Worm (Caenorhabditis elegans): ENCODE results near the gene ttr-32.
A peak's percentile ranks its signal among the peaks of the same experiment; 100 is the strongest.

Gene ttr-32

ce11 chrIII:7566098-7566497 lies at the start of gene ttr-32:
ttr-32 (plus strand) TSS chrIII:7566411.
- TF ChIP-seq T22C8.4 (GFP tag; IDR thresholded peaks at IDR 0.05) (no peak), flt-1 (GFP tag; IDR thresholded peaks at IDR 0.05) (no peak), cog-1 (tag; optimal IDR thresholded peaks at IDR 0.05) (no peak), ztf-23 (GFP tag; IDR thresholded peaks at IDR 0.05) (no peak), klf-2 (GFP tag; conservative IDR thresholded peaks at IDR 0.05) (no peak), med-1 (GFP tag; optimal IDR thresholded peaks at IDR 0.05; ENCODE audit: insufficient read depth) (no peak), ref-1 (GFP tag; conservative IDR thresholded peaks at IDR 0.05) (no peak), ztf-29 (GFP tag; IDR thresholded peaks at IDR 0.05) (no peak), tab-1 (GFP tag; IDR thresholded peaks at IDR 0.05) (no peak)

ce11 chrIII:7518424-7518823 lies 47.8 kb upstream of the ttr-32 start, which contains the start of gene clk-2:
clk-2 (minus strand) TSS chrIII:7518524.
- no peak for TF ChIP-seq klf-2 (GFP tag; conservative IDR thresholded peaks at IDR 0.05)
- TF ChIP-seq ztf-29 (GFP tag; IDR thresholded peaks at IDR 0.05): no peak
- no peak for TF ChIP-seq ztf-23 (GFP tag; IDR thresholded peaks at IDR 0.05)
- no peak for TF ChIP-seq cog-1 (tag; optimal IDR thresholded peaks at IDR 0.05)
- no peak for TF ChIP-seq med-1 (GFP tag; optimal IDR thresholded peaks at IDR 0.05; ENCODE audit: insufficient read depth)
- no peak for TF ChIP-seq ref-1 (GFP tag; conservative IDR thresholded peaks at IDR 0.05)
- no peak for TF ChIP-seq flt-1 (GFP tag; IDR thresholded peaks at IDR 0.05)
- TF ChIP-seq T22C8.4 (GFP tag; IDR thresholded peaks at IDR 0.05): no peak
- TF ChIP-seq tab-1 (GFP tag; IDR thresholded peaks at IDR 0.05): no peak

- TF ChIP-seq ztf-29 (GFP tag; IDR thresholded peaks at IDR 0.05) (peak; percentile 50; the same call in 1 of the 2 replicates), ref-1 (GFP tag; conservative IDR thresholded peaks at IDR 0.05) (peak; percentile 42; the same call in 1 of the 2 replicates), med-1 (GFP tag; optimal IDR thresholded peaks at IDR 0.05; ENCODE audit: insufficient read depth) (no peak), T22C8.4 (GFP tag; IDR thresholded peaks at IDR 0.05) (peak; percentile 24; the same call in 1 of the 2 replicates), flt-1 (GFP tag; IDR thresholded peaks at IDR 0.05) (peak; percentile 87), tab-1 (GFP tag; IDR thresholded peaks at IDR 0.05) (no peak), cog-1 (tag; optimal IDR thresholded peaks at IDR 0.05) (peak; percentile 80), klf-2 (GFP tag; conservative IDR thresholded peaks at IDR 0.05) (peak; percentile 65; the same call in 1 of the 2 replicates)
These were observed 45.5 kb upstream of the ttr-32 start, which contains the start of the genes cux-7 and C07H6.2 for ce11 chrIII:7520672-7521071. cux-7 (minus strand) TSS chrIII:7520845. C07H6.2 (plus strand) TSS chrIII:7521009.

ce11 chrIII:7521163-7521562 lies 45.0 kb upstream of the ttr-32 start, which contains the start of gene lig-4:
lig-4 (plus strand) TSS chrIII:7521463.
- TF ChIP-seq T22C8.4 (GFP tag; IDR thresholded peaks at IDR 0.05): no peak
- TF ChIP-seq flt-1 (GFP tag; IDR thresholded peaks at IDR 0.05): no peak

ce11 chrIII:7524830-7525344 lies 41.3 kb upstream of the ttr-32 start:
- TF ChIP-seq klf-2 (GFP tag; conservative IDR thresholded peaks at IDR 0.05): no peak
- TF ChIP-seq tab-1 (GFP tag; IDR thresholded peaks at IDR 0.05): no peak
- TF ChIP-seq T22C8.4 (GFP tag; IDR thresholded peaks at IDR 0.05): no peak
- no peak for TF ChIP-seq cog-1 (tag; optimal IDR thresholded peaks at IDR 0.05)
- TF ChIP-seq flt-1 (GFP tag; IDR thresholded peaks at IDR 0.05): no peak
- TF ChIP-seq ztf-29 (GFP tag; IDR thresholded peaks at IDR 0.05): no peak
- TF ChIP-seq med-1 (GFP tag; optimal IDR thresholded peaks at IDR 0.05; ENCODE audit: insufficient read depth): no peak
- no peak for TF ChIP-seq ref-1 (GFP tag; conservative IDR thresholded peaks at IDR 0.05)
- no peak for TF ChIP-seq ztf-23 (GFP tag; IDR thresholded peaks at IDR 0.05)

ce11 chrIII:7526974-7527466 lies 39.2 kb upstream of the ttr-32 start:
- TF ChIP-seq T22C8.4 (GFP tag; IDR thresholded peaks at IDR 0.05) (no peak), klf-2 (GFP tag; conservative IDR thresholded peaks at IDR 0.05) (no peak), ztf-23 (GFP tag; IDR thresholded peaks at IDR 0.05) (no peak), flt-1 (GFP tag; IDR thresholded peaks at IDR 0.05) (no peak), ref-1 (GFP tag; conservative IDR thresholded peaks at IDR 0.05) (no peak), med-1 (GFP tag; optimal IDR thresholded peaks at IDR 0.05; ENCODE audit: insufficient read depth) (no peak), ztf-29 (GFP tag; IDR thresholded peaks at IDR 0.05) (no peak), tab-1 (GFP tag; IDR thresholded peaks at IDR 0.05) (no peak), cog-1 (tag; optimal IDR thresholded peaks at IDR 0.05) (no peak)

ce11 chrIII:7530108-7530507 lies 36.1 kb upstream of the ttr-32 start:
- TF ChIP-seq tab-1 (GFP tag; IDR thresholded peaks at IDR 0.05): no peak
- TF ChIP-seq ztf-29 (GFP tag; IDR thresholded peaks at IDR 0.05): no peak
- no peak for TF ChIP-seq ref-1 (GFP tag; conservative IDR thresholded peaks at IDR 0.05)
- no peak for TF ChIP-seq ztf-23 (GFP tag; IDR thresholded peaks at IDR 0.05)
- no peak for TF ChIP-seq cog-1 (tag; optimal IDR thresholded peaks at IDR 0.05)
- TF ChIP-seq flt-1 (GFP tag; IDR thresholded peaks at IDR 0.05): no peak
- TF ChIP-seq klf-2 (GFP tag; conservative IDR thresholded peaks at IDR 0.05): no peak
- no peak for TF ChIP-seq med-1 (GFP tag; optimal IDR thresholded peaks at IDR 0.05; ENCODE audit: insufficient read depth)

- TF ChIP-seq T22C8.4 (GFP tag; IDR thresholded peaks at IDR 0.05) (no peak), ztf-29 (GFP tag; IDR thresholded peaks at IDR 0.05) (no peak), flt-1 (GFP tag; IDR thresholded peaks at IDR 0.05) (no peak)
These were observed 35.4 kb upstream of the ttr-32 start for ce11 chrIII:7530830-7531229.

- TF ChIP-seq ref-1 (GFP tag; conservative IDR thresholded peaks at IDR 0.05) (no peak), klf-2 (GFP tag; conservative IDR thresholded peaks at IDR 0.05) (no peak), med-1 (GFP tag; optimal IDR thresholded peaks at IDR 0.05; ENCODE audit: insufficient read depth) (no peak), flt-1 (GFP tag; IDR thresholded peaks at IDR 0.05) (no peak), ztf-29 (GFP tag; IDR thresholded peaks at IDR 0.05) (no peak), tab-1 (GFP tag; IDR thresholded peaks at IDR 0.05) (no peak)
These were observed 34.8 kb upstream of the ttr-32 start for ce11 chrIII:7531385-7531784.

- TF ChIP-seq flt-1 (GFP tag; IDR thresholded peaks at IDR 0.05): no peak
- no peak for TF ChIP-seq T22C8.4 (GFP tag; IDR thresholded peaks at IDR 0.05)
- TF ChIP-seq ref-1 (GFP tag; conservative IDR thresholded peaks at IDR 0.05): no peak
- TF ChIP-seq ztf-23 (GFP tag; IDR thresholded peaks at IDR 0.05): no peak
- no peak for TF ChIP-seq ztf-29 (GFP tag; IDR thresholded peaks at IDR 0.05)
- TF ChIP-seq med-1 (GFP tag; optimal IDR thresholded peaks at IDR 0.05; ENCODE audit: insufficient read depth): no peak
- TF ChIP-seq klf-2 (GFP tag; conservative IDR thresholded peaks at IDR 0.05): no peak
- no peak for TF ChIP-seq tab-1 (GFP tag; IDR thresholded peaks at IDR 0.05)
- TF ChIP-seq cog-1 (tag; optimal IDR thresholded peaks at IDR 0.05): no peak
These were observed 33.2 kb upstream of the ttr-32 start for ce11 chrIII:7533012-7533411.
